Worm (Caenorhabditis elegans) whole organism, L1 larva: ENCODE data around the gene srm-6.
A peak's percentile ranks its signal among the peaks of the same experiment; 100 is the strongest.

Source experiments
- C16A3.4 ChIP-seq: fragments of 150-350 bp; optimal IDR thresholded peaks from 2 replicates; lab custom pipeline; 2014; ENCODE audit warnings: missing biosample characterization, missing genetic modification characterization
- aly-2 ChIP-seq: fragments of 150-350 bp; optimal IDR thresholded peaks from 2 replicates; lab custom pipeline; 2014; ENCODE audit warnings: missing biosample characterization, missing genetic modification characterization
- blmp-1 ChIP-seq: fragments of 150-350 bp; optimal IDR thresholded peaks from 2 replicates; lab custom pipeline; 2014; ENCODE audit warnings: missing biosample characterization, missing genetic modification characterization
- ceh-63 ChIP-seq: fragments of 200-800 bp; sonication (Bioruptor generic); optimal IDR thresholded peaks from 2 replicates; lab custom pipeline; 2018; ENCODE audit warnings: mild to moderate bottlenecking, missing genetic modification characterization, missing compliant biosample characterization
- ceh-8 ChIP-seq: fragments of 200-800 bp; sonication (Bioruptor generic); optimal IDR thresholded peaks from 2 replicates; lab custom pipeline; 2018; ENCODE audit warnings: mild to moderate bottlenecking, missing genetic modification characterization, moderate library complexity, missing compliant biosample characterization
- dsc-1 ChIP-seq: sonication (generic microtip); optimal IDR thresholded peaks from 2 replicates; lab custom pipeline; 2016; ENCODE audit warnings: mild to moderate bottlenecking, missing genetic modification characterization, missing compliant biosample characterization
- efl-3 ChIP-seq: fragments of 200-800 bp; sonication (Bioruptor generic); optimal IDR thresholded peaks from 2 replicates; lab custom pipeline; 2018; ENCODE audit warnings: mild to moderate bottlenecking, missing genetic modification characterization, missing compliant biosample characterization
- egl-13 ChIP-seq: sonication (generic microtip); optimal IDR thresholded peaks from 2 replicates; lab custom pipeline; 2016; ENCODE audit warnings: missing genotype, missing genetic modification reagents, missing genetic modification characterization, missing compliant biosample characterization
- elt-2 ChIP-seq: sonication (generic microtip); optimal IDR thresholded peaks from 2 replicates; lab custom pipeline; 2016; ENCODE audit warnings: missing genetic modification characterization, mild to moderate bottlenecking, inconsistent platforms, missing compliant biosample characterization, missing genetic modification reagents
- elt-3 ChIP-seq, 6 experiments: fragments of 150-350 bp in 1 of 6; sonication (generic microtip); optimal IDR thresholded peaks; 2 replicates each; lab custom pipeline; 2017 to 2018; ENCODE audit warnings: missing biosample characterization in 6 of 6, missing genetic modification characterization in 6 of 6, inconsistent platforms in 1 of 6
- fos-1 ChIP-seq: fragments of 150-350 bp; optimal IDR thresholded peaks from 2 replicates; lab custom pipeline; 2014; ENCODE audit warnings: missing biosample characterization, missing genetic modification characterization
- grh-1 ChIP-seq: fragments of 200-800 bp; sonication (Bioruptor generic); IDR thresholded peaks from 2 replicates; pipeline ENCODE4 v1.3.6; 2022; ENCODE audit warnings: missing genetic modification reagents, missing genetic modification characterization, missing compliant biosample characterization
- hlh-17 ChIP-seq: fragments of 200-800 bp; sonication (Bioruptor generic); optimal IDR thresholded peaks from 2 replicates; lab custom pipeline; 2018; ENCODE audit warnings: missing genetic modification characterization, mild to moderate bottlenecking, missing compliant biosample characterization, moderate library complexity, borderline replicate concordance
- jun-1 ChIP-seq: fragments of 150-350 bp; optimal IDR thresholded peaks from 2 replicates; lab custom pipeline; 2014; ENCODE audit warnings: missing biosample characterization, missing genetic modification reagents, missing genetic modification characterization
- lin-14 ChIP-seq: fragments of 200-800 bp; sonication (Bioruptor generic); optimal IDR thresholded peaks from 2 replicates; lab custom pipeline; 2018; ENCODE audit warnings: mild to moderate bottlenecking, missing genetic modification characterization, moderate library complexity, missing compliant biosample characterization
- lin-15B ChIP-seq: fragments of 150-350 bp; sonication (generic microtip); optimal IDR thresholded peaks from 3 replicates; lab custom pipeline; 2014; ENCODE audit warnings: missing biosample characterization, missing genetic modification characterization
- lir-3 ChIP-seq: sonication (generic microtip); optimal IDR thresholded peaks from 2 replicates; lab custom pipeline; 2016; ENCODE audit warnings: mild to moderate bottlenecking, missing genetic modification characterization, moderate library complexity, missing compliant biosample characterization; ENCODE audit not compliant: poor library complexity
- mdl-1 ChIP-seq, 2 experiments: fragments of 150-350 bp; optimal IDR thresholded peaks; 2 replicates each; lab custom pipeline; 2014 to 2017; ENCODE audit warnings: missing biosample characterization in 2 of 2, missing genetic modification characterization in 2 of 2, inconsistent platforms in 1 of 2
- nhr-20 ChIP-seq: sonication (generic microtip); optimal IDR thresholded peaks from 2 replicates; lab custom pipeline; 2016; ENCODE audit warnings: mild to moderate bottlenecking, missing genetic modification characterization, missing compliant biosample characterization
- nhr-28 ChIP-seq: fragments of 150-350 bp; optimal IDR thresholded peaks from 2 replicates; lab custom pipeline; 2014; ENCODE audit warnings: missing biosample characterization, missing genetic modification characterization
- nhr-71 ChIP-seq: sonication (generic microtip); optimal IDR thresholded peaks from 2 replicates; lab custom pipeline; 2016; ENCODE audit warnings: mild to moderate bottlenecking, missing genetic modification characterization, moderate library complexity, missing compliant biosample characterization
- nhr-85 ChIP-seq: sonication (generic microtip); peaks from one replicate; lab custom pipeline; 2016; ENCODE audit warnings: missing genetic modification characterization, inconsistent platforms, missing compliant biosample characterization
- pag-3 ChIP-seq: sonication (generic microtip); optimal IDR thresholded peaks from 2 replicates; lab custom pipeline; 2017; ENCODE audit warnings: missing genetic modification characterization, mild to moderate bottlenecking, missing compliant biosample characterization, antibody characterized with exemption, borderline replicate concordance; ENCODE audit not compliant: insufficient read depth
- pqm-1 ChIP-seq: sonication (generic microtip); optimal IDR thresholded peaks from 3 replicates; lab custom pipeline; 2017; ENCODE audit warnings: missing biosample characterization, missing genetic modification characterization
- snu-23 ChIP-seq: sonication (generic microtip); optimal IDR thresholded peaks from 2 replicates; lab custom pipeline; 2016; ENCODE audit warnings: missing genetic modification characterization, missing compliant biosample characterization
- sptf-1 ChIP-seq: fragments of 150-350 bp; optimal IDR thresholded peaks from 2 replicates; lab custom pipeline; 2014; ENCODE audit warnings: missing biosample characterization, missing genetic modification characterization
- swsn-7 ChIP-seq: sonication (generic microtip); optimal IDR thresholded peaks from 2 replicates; lab custom pipeline; 2016; ENCODE audit warnings: missing genetic modification characterization, missing compliant biosample characterization
- tbx-2 ChIP-seq: sonication (generic microtip); optimal IDR thresholded peaks from 2 replicates; lab custom pipeline; 2016; ENCODE audit warnings: missing genetic modification characterization, missing compliant biosample characterization
- tlp-1 ChIP-seq: fragments of 150-350 bp; optimal IDR thresholded peaks from 2 replicates; lab custom pipeline; 2014; ENCODE audit warnings: missing biosample characterization, missing genetic modification characterization
- unc-130 ChIP-seq: fragments of 150-350 bp; optimal IDR thresholded peaks from 2 replicates; lab custom pipeline; 2017; ENCODE audit warnings: missing biosample characterization, missing genetic modification characterization, inconsistent platforms
- unc-86 ChIP-seq: sonication (generic microtip); optimal IDR thresholded peaks from 2 replicates; lab custom pipeline; 2016; ENCODE audit warnings: missing genetic modification characterization, missing compliant biosample characterization

The srm-6 gene

ce11 chrV:14322743-14323142 lies 14.0 kb upstream of the srm-6 start, which contains the start of gene F47B8.3 (continued):
- TF ChIP-seq grh-1 (GFP tag; lab: Robert Waterston, UW) (no peak), elt-2 (tag; lab: Kevin White, UChicago) (no peak), lir-3 (tag; lab: Kevin White, UChicago) (peak; percentile 9)
- TF ChIP-seq, all 84 proteins: peak for 22

ce11 chrV:14324502-14325467 lies 12.0 kb upstream of the srm-6 start, which contains the start of the genes F47B8.4 and F47B8.18:
Gene F47B8.4, minus strand, starts transcription at chrV:14324673.
Gene F47B8.18, minus strand, starts transcription at chrV:14325464.
- TF ChIP-seq lin-15B (tag; lab: Kevin White, UChicago) (no peak), ceh-8 (peak; percentile 83), C16A3.4 (tag; lab: Kevin White, UChicago) (no peak), aly-2 (tag; lab: Kevin White, UChicago) (no peak), pqm-1 (no peak), nhr-20 (tag; lab: Kevin White, UChicago) (no peak), fos-1 (tag; lab: Kevin White, UChicago) (no peak), elt-3 (tag; optimal IDR thresholded peaks at IDR 0.05; lab: Kevin White, UChicago) (no peak)

- TF ChIP-seq unc-130 = no peak
- no peak for TF ChIP-seq hlh-17 (GFP tag; lab: Kevin White, UChicago)
- no peak for TF ChIP-seq nhr-28 (tag; lab: Kevin White, UChicago)
- no peak for TF ChIP-seq swsn-7 (tag; lab: Kevin White, UChicago)
- no peak for TF ChIP-seq aly-2 (tag; lab: Kevin White, UChicago)
- TF ChIP-seq unc-86 (tag; lab: Kevin White, UChicago) = no peak
- TF ChIP-seq fos-1 (tag; lab: Kevin White, UChicago) = no peak
- TF ChIP-seq egl-13 (tag; lab: Kevin White, UChicago) = no peak
- TF ChIP-seq tlp-1 (tag; lab: Kevin White, UChicago) = no peak
- TF ChIP-seq pqm-1 = no peak
- TF ChIP-seq C16A3.4 (tag; lab: Kevin White, UChicago) = no peak
- TF ChIP-seq jun-1 = no peak
- TF ChIP-seq dsc-1 (tag; lab: Kevin White, UChicago) = no peak
- TF ChIP-seq efl-3 (GFP tag; lab: Kevin White, UChicago) = no peak
- no peak for TF ChIP-seq pag-3 (tag; lab: Kevin White, UChicago)
- no peak for TF ChIP-seq blmp-1 (tag; lab: Kevin White, UChicago)
These were observed 9.0 kb upstream of the srm-6 start, which contains the start of gene F47B8.5 for ce11 chrV:14327776-14328175. Gene F47B8.5, minus strand, starts transcription at chrV:14327876.

ce11 chrV:14328806-14329205 lies 7.9 kb upstream of the srm-6 start, which contains the start of gene pepm-1:
Gene pepm-1, plus strand, starts transcription at chrV:14329106.
- no peak for TF ChIP-seq tbx-2 (tag; lab: Kevin White, UChicago)
- no peak for TF ChIP-seq nhr-28 (tag; lab: Kevin White, UChicago)
- no peak for TF ChIP-seq dsc-1 (tag; lab: Kevin White, UChicago)
- TF ChIP-seq ceh-63 = no peak
- no peak for TF ChIP-seq lin-14 (GFP tag; lab: Kevin White, UChicago)
- TF ChIP-seq blmp-1 (tag; lab: Kevin White, UChicago) = peak; percentile 13

- peak; percentile 55 for TF ChIP-seq lin-14 (GFP tag; lab: Kevin White, UChicago)
- TF ChIP-seq blmp-1 (tag; lab: Kevin White, UChicago) = peak; percentile 73
- TF ChIP-seq nhr-85 (tag; lab: Kevin White, UChicago) = peak; percentile 75
- peak; percentile 5 for TF ChIP-seq nhr-71 (tag; lab: Kevin White, UChicago)
- TF ChIP-seq mdl-1 (tag; optimal IDR thresholded peaks at IDR 0.05; lab: Kevin White, UChicago) = peak in 1 of 2 experiments; percentile 20
- TF ChIP-seq snu-23 (GFP tag; lab: Kevin White, UChicago) = peak; percentile 36
- TF ChIP-seq swsn-7 (tag; lab: Kevin White, UChicago) = no peak
- TF ChIP-seq grh-1 (GFP tag; lab: Robert Waterston, UW) = peak; percentile 65
- no peak for TF ChIP-seq sptf-1 (tag; lab: Kevin White, UChicago)
- peak in 1 of 6 experiments; percentile 58 for TF ChIP-seq elt-3 (tag; optimal IDR thresholded peaks at IDR 0.05; lab: Kevin White, UChicago)
These were observed 5.3 kb upstream of the srm-6 start, which contains the start of gene F47B8.8 for ce11 chrV:14331477-14331876. Gene F47B8.8, plus strand, starts transcription at chrV:14331733.
